Fruit fly (Drosophila melanogaster) whole organism, embryonic: Measurements from ENCODE around the gene wrd.

Experiments used
- Ada2b ChIP-seq: fragments of 200-800 bp; sonication (Bioruptor generic); IDR thresholded peaks from 2 replicates; pipeline ENCODE4 v1.3.6; 2022; ENCODE audit warnings: missing biosample characterization, missing genetic modification characterization
- Aef1 ChIP-seq: fragments of 200-800 bp; sonication (Bioruptor generic); IDR thresholded peaks from 3 replicates; pipeline ENCODE4 v1.3.6; 2022; ENCODE audit warnings: missing biosample characterization, missing genetic modification characterization
- Atf6 ChIP-seq: fragments of 200-800 bp; sonication (Bioruptor generic); IDR thresholded peaks from 2 replicates; pipeline ENCODE4 v1.3.6; 2022; ENCODE audit warnings: missing biosample characterization, missing genetic modification characterization
- CG1024 ChIP-seq: fragments of 200-800 bp; sonication (Bioruptor generic); IDR thresholded peaks from 2 replicates; pipeline ENCODE4 v1.3.6; 2022; ENCODE audit warnings: missing biosample characterization, missing genetic modification characterization
- CG11696 ChIP-seq: fragments of 200-800 bp; sonication (Bioruptor generic); IDR thresholded peaks from 2 replicates; pipeline ENCODE4 v1.3.6; 2022; ENCODE audit warnings: missing biosample characterization, missing genetic modification characterization
- CG15479 ChIP-seq: fragments of 200-800 bp; sonication (Bioruptor generic); optimal IDR thresholded peaks from 3 replicates; lab custom pipeline; 2019; ENCODE audit warnings: missing biosample characterization, mild to moderate bottlenecking, missing genetic modification characterization, moderate library complexity
- CG16815 ChIP-seq: fragments of 200-800 bp; sonication (Bioruptor generic); optimal IDR thresholded peaks from 3 replicates; lab custom pipeline; 2017; ENCODE audit warnings: missing biosample characterization, mild to moderate bottlenecking, missing genetic modification characterization
- CG17186 ChIP-seq: fragments of 200-800 bp; sonication (Bioruptor generic); optimal IDR thresholded peaks from 3 replicates; lab custom pipeline; 2017; ENCODE audit warnings: missing biosample characterization, missing genetic modification reagents, missing genetic modification characterization
- CG18262 ChIP-seq: fragments of 200-800 bp; optimal IDR thresholded peaks from 3 replicates; lab custom pipeline; 2019; ENCODE audit warnings: missing biosample characterization, mild to moderate bottlenecking, missing genetic modification characterization, moderate library complexity
- CG2120 ChIP-seq: fragments of 200-800 bp; sonication (Bioruptor generic); optimal IDR thresholded peaks from 3 replicates; lab custom pipeline; 2016; ENCODE audit warnings: missing biosample characterization, missing genetic modification characterization
- CG32532 ChIP-seq: fragments of 200-800 bp; sonication (Bioruptor generic); IDR thresholded peaks from 2 replicates; pipeline ENCODE4 v1.3.6; 2022; ENCODE audit warnings: missing biosample characterization, missing genetic modification characterization
- CG3726 ChIP-seq: fragments of 200-800 bp; sonication (Bioruptor generic); IDR thresholded peaks from 3 replicates; pipeline ENCODE4, ENCODE4 v1.3.6; 2022; ENCODE audit warnings: missing biosample characterization, missing genetic modification characterization
- CG6254 ChIP-seq: fragments of 200-800 bp; sonication (Bioruptor generic); optimal IDR thresholded peaks from 3 replicates; lab custom pipeline; 2017; ENCODE audit warnings: mild to moderate bottlenecking, missing biosample characterization, missing genetic modification reagents, missing genetic modification characterization
- CG8281 ChIP-seq: fragments of 200-800 bp; sonication (Bioruptor generic); optimal IDR thresholded peaks from 2 replicates; lab custom pipeline; 2018; ENCODE audit warnings: missing biosample characterization, mild to moderate bottlenecking, missing genetic modification characterization, moderate library complexity
- CoRest ChIP-seq: fragments of 200-800 bp; sonication (Bioruptor generic); optimal IDR thresholded peaks from 3 replicates; lab custom pipeline; 2018; ENCODE audit warnings: missing biosample characterization, mild to moderate bottlenecking, missing genetic modification characterization, moderate library complexity
- Dll ChIP-seq: fragments of 200-800 bp; sonication (Bioruptor generic); IDR thresholded peaks from 4 replicates; pipeline ENCODE4 v1.3.6; 2022; ENCODE audit warnings: missing biosample characterization, missing genetic modification characterization; ENCODE audit not compliant: partially characterized antibody
- Doc3 ChIP-seq: fragments of 200-800 bp; sonication (Bioruptor generic); IDR thresholded peaks from 3 replicates; pipeline ENCODE4 v1.3.6; 2022; ENCODE audit warnings: missing biosample characterization, missing genetic modification characterization; ENCODE audit not compliant: partially characterized antibody
- HLH3B ChIP-seq: fragments of 200-800 bp; sonication (Bioruptor generic); IDR thresholded peaks from 2 replicates; pipeline ENCODE4 v1.3.6; 2022; ENCODE audit warnings: missing biosample characterization, missing genetic modification characterization
- HmgZ ChIP-seq: fragments of 200-800 bp; sonication (Bioruptor generic); optimal IDR thresholded peaks from 2 replicates; lab custom pipeline; 2018; ENCODE audit warnings: missing biosample characterization, mild to moderate bottlenecking, missing genetic modification characterization
- Med ChIP-seq: fragments of 200-800 bp; sonication (Bioruptor generic); peaks from one replicate; lab custom pipeline; 2016; ENCODE audit warnings: missing biosample characterization, missing genetic modification characterization, mild to moderate bottlenecking, inconsistent platforms, moderate library complexity
- Mrtf ChIP-seq: fragments of 200-800 bp; sonication (Bioruptor generic); IDR thresholded peaks from 3 replicates; pipeline ENCODE4 v1.3.6; 2022; ENCODE audit warnings: missing biosample characterization, missing genetic modification characterization
- NFAT ChIP-seq: fragments of 200-800 bp; sonication (Bioruptor generic); IDR thresholded peaks from 2 replicates; pipeline ENCODE4 v1.3.6; 2022; ENCODE audit warnings: missing biosample characterization, missing genetic modification characterization
- Sry-β ChIP-seq: fragments of 200-800 bp; sonication (Bioruptor generic); optimal IDR thresholded peaks from 2 replicates; lab custom pipeline; 2018; ENCODE audit warnings: missing biosample characterization, mild to moderate bottlenecking, missing genetic modification characterization, moderate library complexity
- Xrp1 ChIP-seq: fragments of 200-800 bp; sonication (Bioruptor generic); IDR thresholded peaks from 2 replicates; pipeline ENCODE4 v1.3.6; 2022; ENCODE audit warnings: missing biosample characterization, missing genetic modification characterization
- bigmax ChIP-seq: fragments of 200-800 bp; sonication (Bioruptor generic); optimal IDR thresholded peaks from 2 replicates; lab custom pipeline; 2018; ENCODE audit warnings: missing biosample characterization, mild to moderate bottlenecking, missing genetic modification characterization
- bowl ChIP-seq: fragments of 200-800 bp; sonication (Bioruptor generic); IDR thresholded peaks from 2 replicates; pipeline ENCODE4 v1.3.6; 2022; ENCODE audit warnings: missing biosample characterization, missing genetic modification characterization
- dmrt11E ChIP-seq: fragments of 200-800 bp; sonication (Bioruptor generic); optimal IDR thresholded peaks from 3 replicates; lab custom pipeline; 2018; ENCODE audit warnings: missing biosample characterization, mild to moderate bottlenecking, missing genetic modification characterization, moderate library complexity
- exex ChIP-seq: fragments of 200-800 bp; sonication (Bioruptor generic); optimal IDR thresholded peaks from 4 replicates; lab custom pipeline; 2018; ENCODE audit warnings: missing biosample characterization, mild to moderate bottlenecking, missing genetic modification characterization, moderate library complexity
- fu2 ChIP-seq: fragments of 200-800 bp; sonication (Bioruptor generic); optimal IDR thresholded peaks from 2 replicates; lab custom pipeline; 2016; ENCODE audit warnings: missing biosample characterization, missing genetic modification characterization
- gce ChIP-seq: fragments of 200-800 bp; sonication (Bioruptor generic); IDR thresholded peaks from 3 replicates; pipeline ENCODE4 v1.3.6; 2022; ENCODE audit warnings: missing biosample characterization, missing genetic modification characterization
- gcm ChIP-seq: fragments of 200-800 bp; sonication (Bioruptor generic); optimal IDR thresholded peaks from 2 replicates; lab custom pipeline; 2019; ENCODE audit warnings: missing biosample characterization, mild to moderate bottlenecking, missing genetic modification characterization, moderate library complexity
- jing ChIP-seq: fragments of 200-800 bp; sonication (Bioruptor generic); optimal IDR thresholded peaks from 2 replicates; lab custom pipeline; 2018; ENCODE audit warnings: missing biosample characterization, mild to moderate bottlenecking, missing genetic modification characterization
- mam ChIP-seq: fragments of 200-800 bp; sonication (Bioruptor generic); optimal IDR thresholded peaks from 3 replicates; lab custom pipeline; 2016; ENCODE audit warnings: missing biosample characterization, missing genetic modification characterization
- mirr ChIP-seq: fragments of 200-800 bp; sonication (Bioruptor generic); optimal IDR thresholded peaks from 3 replicates; lab custom pipeline; 2018; ENCODE audit warnings: missing biosample characterization, mild to moderate bottlenecking, missing genetic modification characterization
- otp ChIP-seq: fragments of 200-800 bp; sonication (Bioruptor generic); IDR thresholded peaks from 3 replicates; pipeline ENCODE4, ENCODE4 v1.3.6; 2022; ENCODE audit warnings: missing biosample characterization, missing genetic modification characterization
- prd ChIP-seq, 3 experiments: fragments of >200 bp in 2 of 3; fragments of 200-800 bp in 1 of 3; sonication (Bioruptor generic) in 1 of 3; optimal IDR thresholded peaks in 2 of 3; IDR thresholded peaks in 1 of 3; 2 replicates in 2 of 3; 3 replicates in 1 of 3; pipeline versions ENCODE4 v1.3.6 to Lab custom; 2017 to 2022; ENCODE audit warnings: missing biosample characterization in 1 of 3, missing genetic modification characterization in 1 of 3
- ranshi ChIP-seq: fragments of 200-800 bp; sonication (Bioruptor generic); IDR thresholded peaks from 2 replicates; pipeline ENCODE4 v1.3.6; 2022; ENCODE audit warnings: missing biosample characterization, missing genetic modification characterization
- repo ChIP-seq: fragments of 200-800 bp; sonication (Bioruptor generic); optimal IDR thresholded peaks from 2 replicates; lab custom pipeline; 2016; ENCODE audit warnings: missing biosample characterization, missing genetic modification characterization
- ro ChIP-seq: fragments of 200-800 bp; sonication (Bioruptor generic); IDR thresholded peaks from 2 replicates; pipeline ENCODE4 v1.3.6; 2022; ENCODE audit warnings: missing biosample characterization, missing genetic modification characterization
- slbo ChIP-seq: fragments of 200-800 bp; sonication (Bioruptor generic); IDR thresholded peaks from 2 replicates; pipeline ENCODE4 v1.3.6; 2022; ENCODE audit warnings: missing biosample characterization, missing genetic modification characterization
- vvl ChIP-seq: fragments of 200-800 bp; sonication (Bioruptor generic); IDR thresholded peaks from 2 replicates; pipeline ENCODE4 v1.3.6; 2022; ENCODE audit warnings: missing biosample characterization, missing genetic modification characterization
- zen ChIP-seq: fragments of 200-800 bp; sonication (Bioruptor generic); optimal IDR thresholded peaks from 3 replicates; lab custom pipeline; 2018; ENCODE audit warnings: missing biosample characterization, mild to moderate bottlenecking, missing genetic modification characterization, moderate library complexity
- zen2 ChIP-seq: fragments of 200-800 bp; sonication (Bioruptor generic); IDR thresholded peaks from 3 replicates; pipeline ENCODE4 v1.3.6; 2022; ENCODE audit warnings: missing biosample characterization, missing genetic modification characterization; ENCODE audit not compliant: partially characterized antibody

wrd gene

DNA sequence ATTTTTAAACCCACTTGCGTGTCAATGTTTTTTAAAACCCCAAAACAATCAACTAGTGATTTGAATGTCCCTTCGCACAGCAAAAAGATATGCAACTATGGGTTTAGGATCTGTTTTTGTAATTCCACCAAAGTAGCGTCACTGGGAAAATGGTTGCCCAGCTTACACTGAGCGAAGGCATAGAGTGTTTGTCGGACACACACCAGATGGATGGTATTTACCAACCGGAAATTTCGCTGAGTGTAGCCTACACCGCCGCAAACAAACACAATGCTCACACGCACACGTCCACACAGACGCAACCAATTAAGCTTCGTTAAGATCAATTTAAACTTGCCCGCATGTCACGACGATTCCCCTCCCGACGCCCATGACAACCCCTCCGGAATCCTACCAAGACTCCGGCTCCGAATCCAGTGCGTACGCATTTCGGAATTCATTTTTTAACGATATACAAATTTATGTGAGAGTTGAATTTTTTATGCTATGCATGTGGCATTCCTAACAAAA is 61.2 kb downstream of the wrd start (continued):
- peak; percentile 35 for TF ChIP-seq CG2120 (GFP tag; lab: Kevin White, UChicago)
- TF ChIP-seq Dll (GFP tag; lab: Robert Waterston, UW): no peak
- TF ChIP-seq NFAT (GFP tag; lab: Robert Waterston, UW): peak; percentile 47; the same call in 1 of the 2 replicates
- peak; percentile 6 for TF ChIP-seq mam (GFP tag; lab: Kevin White, UChicago)
- TF ChIP-seq CG17186 (GFP tag; lab: Kevin White, UChicago): no peak
- TF ChIP-seq gcm (GFP tag; lab: Kevin White, UChicago): peak; percentile 70
- no peak for TF ChIP-seq zen2 (GFP tag; lab: Robert Waterston, UW)
- no peak for TF ChIP-seq gce (GFP tag; lab: Robert Waterston, UW)
- TF ChIP-seq fu2: no peak
- TF ChIP-seq repo: peak; percentile 91
- TF ChIP-seq vvl (GFP tag; lab: Robert Waterston, UW): peak; percentile 31; the same call in 1 of the 2 replicates
- TF ChIP-seq mirr (GFP tag; lab: Kevin White, UChicago): no peak
- TF ChIP-seq HmgZ (tag; lab: Kevin White, UChicago): no peak
- TF ChIP-seq CoRest (tag; lab: Kevin White, UChicago): no peak
- TF ChIP-seq ranshi (GFP tag; lab: Robert Waterston, UW): 0 out of 2 replicates have a peak, but pooled peaks have one; percentile 21
- TF ChIP-seq CG1024 (GFP tag; lab: Robert Waterston, UW): no peak
- 0 out of 3 replicates have a peak, but pooled peaks have one; percentile 51 for TF ChIP-seq otp (GFP tag; lab: Robert Waterston, UW)
- peak; percentile 58; the same call in 1 of the 2 replicates for TF ChIP-seq CG32532 (GFP tag; lab: Robert Waterston, UW)
- no peak for TF ChIP-seq zen (tag; lab: Kevin White, UChicago)
- peak; percentile 56 for TF ChIP-seq Med (GFP tag; lab: Kevin White, UChicago)
- no peak for TF ChIP-seq ro (GFP tag; lab: Robert Waterston, UW)
- no peak for TF ChIP-seq dmrt11E (tag; lab: Kevin White, UChicago)
- 0 out of 3 replicates have a peak, but pooled peaks have one; percentile 13 for TF ChIP-seq Mrtf (GFP tag; lab: Robert Waterston, UW)
- no peak for TF ChIP-seq Doc3 (GFP tag; lab: Robert Waterston, UW)
- TF ChIP-seq CG8281: no peak
- TF ChIP-seq Aef1 (GFP tag; lab: Robert Waterston, UW): no peak
- TF ChIP-seq Ada2b: 0 out of 2 replicates have a peak, but pooled peaks have one; percentile 6
- TF ChIP-seq CG6254 (GFP tag; lab: Kevin White, UChicago): no peak
- peak; percentile 45; the same call in 1 of the 2 replicates for TF ChIP-seq Atf6 (GFP tag; lab: Robert Waterston, UW)
- TF ChIP-seq HLH3B (GFP tag; lab: Robert Waterston, UW): 0 out of 2 replicates have a peak, but pooled peaks have one; percentile 21
- peak; percentile 24; the same call in 1 of the 2 replicates for TF ChIP-seq slbo
- no peak for TF ChIP-seq jing (GFP tag; lab: Kevin White, UChicago)
- TF ChIP-seq bowl (GFP tag; lab: Robert Waterston, UW): 0 out of 2 replicates have a peak, but pooled peaks have one; percentile 20
- TF ChIP-seq CG11696: no peak
- no peak for TF ChIP-seq bigmax
- 0 out of 2 replicates have a peak, but pooled peaks have one; percentile 18 for TF ChIP-seq Xrp1 (GFP tag; lab: Robert Waterston, UW)
- TF ChIP-seq CG16815 (GFP tag; lab: Kevin White, UChicago): no peak
- no peak for TF ChIP-seq CG3726 (GFP tag; lab: Robert Waterston, UW)
- TF ChIP-seq exex (tag; lab: Kevin White, UChicago): no peak
- no peak for TF ChIP-seq Sry-β (GFP tag; lab: Kevin White, UChicago)
- no peak for TF ChIP-seq CG15479
- no peak for TF ChIP-seq CG18262 (tag; lab: Kevin White, UChicago)
- no peak for TF ChIP-seq prd (optimal IDR thresholded peaks at IDR 0.05; lab: Kevin White, UChicago)
- TF ChIP-seq prd (GFP tag; IDR thresholded peaks at IDR 0.05; lab: Robert Waterston, UW): 0 out of 3 replicates have a peak, but pooled peaks have one; percentile 31
- TF ChIP-seq, all 482 proteins: peak for 31
